Fruit fly (Drosophila melanogaster) whole organism, embryonic: Measurements from ENCODE around the gene CG7530.

Source experiments
- Abd-B ChIP-seq: fragments of 200-800 bp; sonication (Bioruptor generic); optimal IDR thresholded peaks from 2 replicates; lab custom pipeline; 2018; ENCODE audit warnings: missing biosample characterization, mild to moderate bottlenecking, missing genetic modification characterization, moderate library complexity
- Aef1 ChIP-seq: fragments of 200-800 bp; sonication (Bioruptor generic); IDR thresholded peaks from 3 replicates; pipeline ENCODE4 v1.3.6; 2022; ENCODE audit warnings: missing biosample characterization, missing genetic modification characterization
- Atf-2 ChIP-seq: fragments of 200-800 bp; sonication (Bioruptor generic); optimal IDR thresholded peaks from 2 replicates; lab custom pipeline; 2016; ENCODE audit warnings: missing biosample characterization, missing genetic modification characterization
- BEAF-32 ChIP-seq: fragments of 200-800 bp; sonication (Bioruptor generic); optimal IDR thresholded peaks from 3 replicates; lab custom pipeline; 2017; ENCODE audit warnings: missing biosample characterization, missing genetic modification characterization, mild to moderate bottlenecking, moderate library complexity, missing genetic modification reagents
- Bgb ChIP-seq: fragments of 200-800 bp; sonication (Bioruptor generic); IDR thresholded peaks from 2 replicates; pipeline ENCODE4 v1.3.6; 2022; ENCODE audit warnings: missing biosample characterization, missing genetic modification characterization; ENCODE audit not compliant: partially characterized antibody
- C15 ChIP-seq: fragments of 200-800 bp; sonication (Bioruptor generic); IDR thresholded peaks from 3 replicates; pipeline ENCODE4 v1.3.6; 2022; ENCODE audit warnings: missing biosample characterization, missing genetic modification characterization
- CG10274 ChIP-seq: fragments of 200-800 bp; sonication (Bioruptor generic); optimal IDR thresholded peaks from 3 replicates; lab custom pipeline; 2017; ENCODE audit warnings: missing biosample characterization, mild to moderate bottlenecking, missing genetic modification characterization
- CG10462 ChIP-seq: fragments of 200-800 bp; sonication (Bioruptor generic); optimal IDR thresholded peaks from 2 replicates; lab custom pipeline; 2016; ENCODE audit warnings: missing biosample characterization, missing genetic modification characterization
- CG11085 ChIP-seq: fragments of 200-800 bp; sonication (Bioruptor generic); IDR thresholded peaks from 2 replicates; pipeline ENCODE4 v1.3.6; 2022; ENCODE audit warnings: missing biosample characterization, missing genetic modification characterization
- CG11695 ChIP-seq: fragments of 200-800 bp; sonication (Bioruptor generic); IDR thresholded peaks from 3 replicates; pipeline ENCODE4 v1.3.6; 2022; ENCODE audit warnings: missing biosample characterization, missing genetic modification characterization
- CG1602 ChIP-seq: fragments of 200-800 bp; sonication (Bioruptor generic); optimal IDR thresholded peaks from 3 replicates; lab custom pipeline; 2016; ENCODE audit warnings: missing biosample characterization, missing genetic modification characterization
- CG16815 ChIP-seq: fragments of 200-800 bp; sonication (Bioruptor generic); optimal IDR thresholded peaks from 3 replicates; lab custom pipeline; 2017; ENCODE audit warnings: missing biosample characterization, mild to moderate bottlenecking, missing genetic modification characterization
- CG17612 ChIP-seq: fragments of 200-800 bp; sonication (Bioruptor generic); IDR thresholded peaks from 2 replicates; pipeline ENCODE4 v1.3.6; 2022; ENCODE audit warnings: missing biosample characterization, missing genetic modification characterization
- CG18476 ChIP-seq: fragments of 200-800 bp; sonication (Bioruptor generic); optimal IDR thresholded peaks from 2 replicates; lab custom pipeline; 2016; ENCODE audit warnings: missing biosample characterization, mild to moderate bottlenecking, missing genetic modification characterization
- CG18764 ChIP-seq: fragments of 200-800 bp; sonication (Bioruptor generic); optimal IDR thresholded peaks from 3 replicates; lab custom pipeline; 2016; ENCODE audit warnings: missing biosample characterization, missing genetic modification characterization
- CG2712 ChIP-seq: fragments of 200-800 bp; optimal IDR thresholded peaks from 3 replicates; lab custom pipeline; 2019; ENCODE audit warnings: missing biosample characterization, mild to moderate bottlenecking, missing genetic modification characterization, moderate library complexity
- CG3407 ChIP-seq: fragments of 200-800 bp; sonication (Bioruptor generic); optimal IDR thresholded peaks from 2 replicates; lab custom pipeline; 2018; ENCODE audit warnings: missing biosample characterization, mild to moderate bottlenecking, missing genetic modification characterization
- CG42726 ChIP-seq: fragments of 200-800 bp; sonication (Bioruptor generic); IDR thresholded peaks from 2 replicates; pipeline ENCODE4 v1.3.6; 2022; ENCODE audit warnings: missing biosample characterization, missing genetic modification characterization; ENCODE audit not compliant: partially characterized antibody
- CG4328 ChIP-seq: fragments of 200-800 bp; sonication (Bioruptor generic); optimal IDR thresholded peaks from 3 replicates; lab custom pipeline; 2017; ENCODE audit warnings: missing biosample characterization, missing genetic modification reagents, missing genetic modification characterization
- CG4820 ChIP-seq: fragments of 200-800 bp; sonication (Bioruptor generic); optimal IDR thresholded peaks from 3 replicates; lab custom pipeline; 2016; ENCODE audit warnings: missing biosample characterization, missing genetic modification characterization
- CG7987 ChIP-seq: fragments of 200-800 bp; sonication (Bioruptor generic); optimal IDR thresholded peaks from 2 replicates; lab custom pipeline; 2018; ENCODE audit warnings: missing biosample characterization, mild to moderate bottlenecking, missing genetic modification characterization, moderate library complexity
- CG9437 ChIP-seq: fragments of 200-800 bp; sonication (Bioruptor generic); optimal IDR thresholded peaks from 2 replicates; lab custom pipeline; 2018; ENCODE audit warnings: missing biosample characterization, mild to moderate bottlenecking, missing genetic modification characterization
- CG9932 ChIP-seq: fragments of 200-800 bp; sonication (Bioruptor generic); IDR thresholded peaks from 2 replicates; pipeline ENCODE4 v1.3.6; 2022; ENCODE audit warnings: missing biosample characterization, missing genetic modification characterization
- CTCF ChIP-seq: fragments of 200-800 bp; sonication (Bioruptor generic); optimal IDR thresholded peaks from 2 replicates; lab custom pipeline; 2017; ENCODE audit warnings: missing biosample characterization, mild to moderate bottlenecking, missing genetic modification characterization, moderate library complexity
- Fer1 ChIP-seq: fragments of 200-800 bp; sonication (Bioruptor generic); optimal IDR thresholded peaks from 2 replicates; lab custom pipeline; 2017; ENCODE audit warnings: missing biosample characterization, mild to moderate bottlenecking, missing genetic modification characterization
- Hand ChIP-seq: fragments of 200-800 bp; sonication (Bioruptor generic); optimal IDR thresholded peaks from 2 replicates; lab custom pipeline; 2017; ENCODE audit warnings: mild to moderate bottlenecking, missing biosample characterization, missing genetic modification reagents, missing genetic modification characterization
- Hsf ChIP-seq: fragments of 200-800 bp; sonication (Bioruptor generic); optimal IDR thresholded peaks from 3 replicates; lab custom pipeline; 2016; ENCODE audit warnings: missing biosample characterization, missing genetic modification characterization
- Med ChIP-seq: fragments of 200-800 bp; sonication (Bioruptor generic); peaks from one replicate; lab custom pipeline; 2016; ENCODE audit warnings: missing biosample characterization, missing genetic modification characterization, mild to moderate bottlenecking, inconsistent platforms, moderate library complexity
- Nf-YA ChIP-seq: fragments of 200-800 bp; sonication (Bioruptor generic); IDR thresholded peaks from 2 replicates; pipeline ENCODE4 v1.3.6; 2022; ENCODE audit warnings: missing biosample characterization, missing genetic modification characterization
- NfI ChIP-seq: fragments of 200-800 bp; sonication (Bioruptor generic); optimal IDR thresholded peaks from 3 replicates; lab custom pipeline; 2018; ENCODE audit warnings: missing biosample characterization, mild to moderate bottlenecking, missing genetic modification characterization, moderate library complexity
- Sin3A ChIP-seq: fragments of >200 bp; optimal IDR thresholded peaks from 2 replicates; lab custom pipeline; 2018
- Six4 ChIP-seq: fragments of 200-800 bp; sonication (Bioruptor generic); optimal IDR thresholded peaks from 2 replicates; lab custom pipeline; 2016; ENCODE audit warnings: missing biosample characterization, missing genetic modification characterization
- Taf1 ChIP-seq: fragments of 200-800 bp; sonication (Bioruptor generic); IDR thresholded peaks from 2 replicates; pipeline ENCODE4 v1.3.6; 2022; ENCODE audit warnings: missing biosample characterization, missing genetic modification characterization
- bsh ChIP-seq, 2 experiments: fragments of 200-800 bp; sonication (Bioruptor generic); optimal IDR thresholded peaks; 2 replicates each; lab custom pipeline; 2017 to 2018; ENCODE audit warnings: mild to moderate bottlenecking in 2 of 2, missing biosample characterization in 2 of 2, missing genetic modification characterization in 2 of 2, moderate library complexity in 1 of 2
- chif ChIP-seq, 2 experiments: fragments of 200-800 bp; sonication (Bioruptor generic); optimal IDR thresholded peaks; 3 replicates each; lab custom pipeline; 2016; ENCODE audit warnings: missing biosample characterization in 2 of 2, missing genetic modification characterization in 2 of 2
- crol ChIP-seq: fragments of 200-800 bp; sonication (Bioruptor generic); IDR thresholded peaks from 2 replicates; pipeline ENCODE4 v1.3.6; 2022; ENCODE audit warnings: missing biosample characterization, missing genetic modification characterization
- exex ChIP-seq: fragments of 200-800 bp; sonication (Bioruptor generic); optimal IDR thresholded peaks from 4 replicates; lab custom pipeline; 2018; ENCODE audit warnings: missing biosample characterization, mild to moderate bottlenecking, missing genetic modification characterization, moderate library complexity
- eyg ChIP-seq: fragments of 200-800 bp; sonication (Bioruptor generic); optimal IDR thresholded peaks from 3 replicates; lab custom pipeline; 2016; ENCODE audit warnings: missing biosample characterization, missing genetic modification characterization
- fru ChIP-seq: fragments of >200 bp; optimal IDR thresholded peaks from 2 replicates; lab custom pipeline; 2017
- grn ChIP-seq: fragments of 200-800 bp; sonication (Bioruptor generic); optimal IDR thresholded peaks from 3 replicates; lab custom pipeline; 2017; ENCODE audit warnings: missing biosample characterization, missing genetic modification characterization
- ham ChIP-seq: fragments of 200-800 bp; sonication (Bioruptor generic); IDR thresholded peaks from 2 replicates; pipeline ENCODE4 v1.3.6; 2022; ENCODE audit warnings: missing biosample characterization, missing genetic modification characterization
- jumu ChIP-seq: fragments of 200-800 bp; sonication (Bioruptor generic); optimal IDR thresholded peaks from 3 replicates; lab custom pipeline; 2016; ENCODE audit warnings: missing biosample characterization, missing genetic modification characterization
- nau ChIP-seq: fragments of 200-800 bp; sonication (Bioruptor generic); optimal IDR thresholded peaks from 3 replicates; lab custom pipeline; 2017; ENCODE audit warnings: missing biosample characterization, mild to moderate bottlenecking, missing genetic modification characterization, missing genetic modification reagents
- row ChIP-seq: fragments of 200-800 bp; sonication (Bioruptor generic); IDR thresholded peaks from 3 replicates; pipeline ENCODE4 v1.3.6; 2022; ENCODE audit warnings: missing biosample characterization, missing genetic modification characterization
- sc ChIP-seq, 3 experiments: fragments of >200 bp in 2 of 3; fragments of 200-800 bp in 1 of 3; sonication (Bioruptor generic) in 1 of 3; optimal IDR thresholded peaks; 2 replicates in 2 of 3; 3 replicates in 1 of 3; lab custom pipeline; 2017; ENCODE audit warnings: mild to moderate bottlenecking in 1 of 3, missing biosample characterization in 1 of 3, missing genetic modification characterization in 1 of 3, missing genetic modification reagents in 1 of 3
- scrt ChIP-seq: fragments of 200-800 bp; sonication (Bioruptor generic); optimal IDR thresholded peaks from 2 replicates; lab custom pipeline; 2018; ENCODE audit warnings: missing biosample characterization, mild to moderate bottlenecking, missing genetic modification characterization, moderate library complexity
- sens-2 ChIP-seq: fragments of 200-800 bp; sonication (Bioruptor generic); IDR thresholded peaks from 2 replicates; pipeline ENCODE4 v1.3.6; 2022; ENCODE audit warnings: missing biosample characterization, missing genetic modification characterization
- so ChIP-seq: fragments of 200-800 bp; sonication (Bioruptor generic); IDR thresholded peaks from 3 replicates; pipeline ENCODE4 v1.3.6; 2022; ENCODE audit warnings: missing biosample characterization, missing genetic modification characterization
- twi ChIP-seq: fragments of 200-800 bp; optimal IDR thresholded peaks from 2 replicates; lab custom pipeline; 2019; ENCODE audit warnings: missing biosample characterization, mild to moderate bottlenecking, missing genetic modification characterization, moderate library complexity
- vfl ChIP-seq: fragments of 200-800 bp; sonication (Bioruptor generic); optimal IDR thresholded peaks from 2 replicates; lab custom pipeline; 2016; ENCODE audit warnings: missing biosample characterization, missing genetic modification characterization
- wor ChIP-seq: fragments of 200-800 bp; sonication (Bioruptor generic); IDR thresholded peaks from 2 replicates; pipeline ENCODE4 v1.3.6; 2022; ENCODE audit warnings: missing biosample characterization, missing genetic modification characterization

The CG7530 gene

DNA sequence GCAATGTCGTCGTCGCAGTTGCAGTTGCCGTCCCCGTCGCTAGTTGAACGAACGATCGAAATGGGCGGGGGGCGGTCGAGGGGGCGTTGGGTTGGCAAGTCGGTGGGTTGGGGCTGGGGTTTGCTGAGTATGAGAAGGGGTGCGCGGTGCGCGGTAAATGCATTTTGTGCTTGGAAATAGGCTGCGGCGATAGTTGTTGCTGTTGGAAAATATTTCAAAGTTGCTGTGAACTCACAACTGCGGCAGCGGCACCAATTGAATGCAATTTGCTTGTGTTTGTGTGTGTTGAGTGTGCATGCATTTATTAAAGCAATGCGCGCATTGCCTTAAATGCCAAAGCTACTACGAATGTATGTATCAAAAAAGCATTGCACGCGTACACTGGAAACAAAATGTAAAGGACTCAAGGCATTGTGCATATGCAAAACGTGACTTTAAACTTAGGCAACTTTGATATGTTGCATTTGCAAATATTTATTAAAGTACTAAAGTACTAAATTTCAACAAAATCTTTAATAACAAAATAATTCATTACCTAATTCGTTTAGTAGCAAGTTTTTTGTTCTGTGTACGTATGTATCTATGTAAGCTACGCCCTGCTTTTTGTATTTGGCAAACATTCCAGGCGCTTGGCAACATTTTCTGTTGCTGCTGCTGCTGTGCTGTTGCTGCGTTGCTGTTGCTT, 16.3 kb downstream of the CG7530 start (continued):
- TF ChIP-seq CG11695 (GFP tag; lab: Robert Waterston, UW) (peak; percentile 8; the same call in 1 of the 3 replicates), CG42726 (GFP tag; lab: Robert Waterston, UW) (no peak), scrt (GFP tag; lab: Kevin White, UChicago) (no peak), CG11085 (no peak), bsh (GFP tag; optimal IDR thresholded peaks at IDR 0.05; lab: Kevin White, UChicago) (peak; percentile 82 to 93), CG4328 (no peak), CG10462 (peak; percentile 20), so (GFP tag; lab: Robert Waterston, UW) (no peak), nau (no peak), CG4820 (GFP tag; lab: Kevin White, UChicago) (peak; percentile 34), sc (optimal IDR thresholded peaks at IDR 0.05; lab: Kevin White, UChicago) (no peak), sc (GFP tag; optimal IDR thresholded peaks at IDR 0.05; lab: Kevin White, UChicago) (peak; percentile 51), CG17612 (GFP tag; lab: Robert Waterston, UW) (no peak), BEAF-32 (GFP tag; lab: Kevin White, UChicago) (no peak), CG9932 (GFP tag; lab: Robert Waterston, UW) (no peak), Hsf (GFP tag; lab: Kevin White, UChicago) (peak; percentile 45), Taf1 (GFP tag; lab: Robert Waterston, UW) (no peak), CG16815 (GFP tag; lab: Kevin White, UChicago) (peak; percentile 9), wor (no peak), row (GFP tag; lab: Robert Waterston, UW) (0 out of 3 replicates have a peak, but pooled peaks have one; percentile 26), eyg (no peak), CG18476 (GFP tag; lab: Kevin White, UChicago) (peak; percentile 15), Med (GFP tag; lab: Kevin White, UChicago) (peak; percentile 84), CG10274 (GFP tag; lab: Kevin White, UChicago) (no peak), CG3407 (GFP tag; lab: Kevin White, UChicago) (peak; percentile 29), Hand (GFP tag; lab: Kevin White, UChicago) (no peak), jumu (peak; percentile 11), exex (no peak), twi (tag; lab: Kevin White, UChicago) (no peak), sens-2 (GFP tag; lab: Robert Waterston, UW) (no peak), C15 (GFP tag; lab: Robert Waterston, UW) (no peak), Six4 (GFP tag; lab: Kevin White, UChicago) (no peak), chif (GFP tag; optimal IDR thresholded peaks at IDR 0.05; lab: Kevin White, UChicago) (peak in 1 of 2 experiments; percentile 66), CG1602 (peak; percentile 30), grn (GFP tag; lab: Kevin White, UChicago) (no peak), CG7987 (GFP tag; lab: Kevin White, UChicago) (no peak), CG9437 (peak; percentile 25), Bgb (GFP tag; lab: Robert Waterston, UW) (no peak), Aef1 (GFP tag; lab: Robert Waterston, UW) (no peak), CG18764 (no peak), Atf-2 (GFP tag; lab: Kevin White, UChicago) (peak; percentile 43), CTCF (no peak), CG2712 (peak; percentile 61), ham (GFP tag; lab: Robert Waterston, UW) (no peak), crol (GFP tag; lab: Robert Waterston, UW) (peak; percentile 98), fru (lab: Kevin White, UChicago) (no peak), Fer1 (GFP tag; lab: Kevin White, UChicago) (no peak), Sin3A (lab: Kevin White, UChicago) (no peak), NfI (no peak), Abd-B (GFP tag; lab: Kevin White, UChicago) (no peak), Nf-YA (GFP tag; lab: Robert Waterston, UW) (no peak), vfl (GFP tag; lab: Kevin White, UChicago) (no peak)
